Worm (Caenorhabditis elegans): ENCODE results near the gene clec-202.

- TF ChIP-seq snpc-4 (tag; optimal IDR thresholded peaks at IDR 0.05) (no peak), pqm-1 (tag; optimal IDR thresholded peaks at IDR 0.05) (peak; percentile 72), ama-1 (optimal IDR thresholded peaks at IDR 0.05) (no peak), vab-7 (GFP tag; IDR thresholded peaks at IDR 0.05) (no peak), nhr-102 (tag; optimal IDR thresholded peaks at IDR 0.05) (no peak), nhr-76 (tag; optimal IDR thresholded peaks at IDR 0.05) (no peak), nhr-237 (tag; optimal IDR thresholded peaks at IDR 0.05) (no peak), nhr-25 (tag; optimal IDR thresholded peaks at IDR 0.05; ENCODE audit: borderline replicate concordance, insufficient read depth) (no peak), unc-62 (GFP tag; optimal IDR thresholded peaks at IDR 0.05 in 1 of 2) (peak in 1 of 2 experiments; percentile 20), unc-62 (tag; optimal IDR thresholded peaks at IDR 0.05) (no peak), lin-29 (GFP tag; IDR thresholded peaks at IDR 0.05) (no peak)
Observed at ce11 chrIV:17338920-17339510, 22.2 kb upstream of the clec-202 start, which contains the start of gene C49C3.10.
